Fruit fly (Drosophila melanogaster) whole organism, prepupa: ENCODE data around the gene OdsH.

Source experiments
- Blimp-1 ChIP-seq: fragments of 200-800 bp; sonication (Bioruptor generic); optimal IDR thresholded peaks from 3 replicates; lab custom pipeline; 2017; ENCODE audit warnings: missing biosample characterization, missing genetic modification characterization, mild to moderate bottlenecking, moderate library complexity, missing genetic modification reagents
- CG11294 ChIP-seq: fragments of 200-800 bp; sonication (Bioruptor generic); IDR thresholded peaks from 2 replicates; pipeline ENCODE4 v1.3.6; 2022; ENCODE audit warnings: missing biosample characterization, missing genetic modification characterization
- CG6276 ChIP-seq: fragments of 200-800 bp; sonication (Bioruptor generic); optimal IDR thresholded peaks from 2 replicates; lab custom pipeline; 2017; ENCODE audit warnings: missing biosample characterization, mild to moderate bottlenecking, missing genetic modification characterization
- CG6792 ChIP-seq: fragments of 200-800 bp; sonication (Bioruptor generic); optimal IDR thresholded peaks from 3 replicates; lab custom pipeline; 2016; ENCODE audit warnings: missing biosample characterization, missing genetic modification characterization
- CG8632 ChIP-seq: fragments of 200-800 bp; sonication (Bioruptor generic); optimal IDR thresholded peaks from 3 replicates; lab custom pipeline; 2016; ENCODE audit warnings: missing biosample characterization, missing genetic modification characterization
- Eip75B ChIP-seq: fragments of 200-800 bp; sonication (Bioruptor generic); optimal IDR thresholded peaks from 3 replicates; lab custom pipeline; 2016; ENCODE audit warnings: missing biosample characterization, missing genetic modification characterization
- net ChIP-seq: fragments of 200-800 bp; sonication (Bioruptor generic); optimal IDR thresholded peaks from 3 replicates; lab custom pipeline; 2016; ENCODE audit warnings: missing biosample characterization, missing genetic modification characterization

DNA sequence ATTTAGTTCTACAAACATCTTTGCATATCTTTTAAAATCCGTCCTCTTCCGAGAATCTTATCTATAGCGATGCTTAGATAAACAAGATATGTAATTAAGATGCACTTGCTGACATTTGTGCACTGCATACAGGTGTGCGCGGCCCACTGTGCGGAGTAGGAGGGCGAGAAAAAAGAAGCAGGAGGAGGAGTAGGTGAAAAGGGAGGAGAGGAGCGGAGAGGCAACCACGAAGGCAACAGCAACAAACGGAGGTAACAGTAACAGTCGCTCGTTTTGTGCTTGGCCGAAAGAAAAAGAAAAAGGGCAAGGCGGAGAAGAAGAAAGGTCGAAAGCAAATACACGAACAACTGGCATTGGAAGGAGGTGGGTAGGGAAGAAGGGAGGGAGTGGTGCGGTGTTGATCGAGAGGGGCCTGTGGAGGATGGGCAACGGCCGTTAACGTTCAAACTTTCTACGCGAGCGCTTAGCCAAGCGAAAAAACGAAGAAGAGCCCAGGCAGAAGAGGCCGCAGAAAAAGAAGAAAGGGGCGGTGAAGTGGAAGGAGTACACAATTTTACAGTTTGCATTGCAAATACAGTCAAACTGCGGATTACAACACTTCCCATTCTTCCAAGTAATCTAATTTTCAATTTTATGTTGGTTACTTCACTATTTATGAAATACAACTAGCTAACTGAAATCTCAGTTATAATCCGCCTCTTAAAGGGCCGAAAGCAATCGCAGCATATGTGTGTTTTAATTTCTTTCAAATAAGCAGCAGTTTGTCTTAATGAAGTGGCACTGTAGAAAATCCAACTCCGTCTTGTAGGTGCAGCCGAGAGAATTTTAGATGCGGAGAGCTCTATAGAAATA lies 41.6 kb downstream of the OdsH start:
- TF ChIP-seq Eip75B (GFP tag; lab: Kevin White, UChicago) (no peak), Blimp-1 (GFP tag; lab: Kevin White, UChicago) (no peak), CG6276 (GFP tag; lab: Kevin White, UChicago) (peak; percentile 19), net (GFP tag; lab: Kevin White, UChicago) (no peak), CG8632 (GFP tag; lab: Kevin White, UChicago) (no peak), CG11294 (GFP tag; lab: Robert Waterston, UW) (no peak), CG6792 (GFP tag; lab: Kevin White, UChicago) (no peak)
